Fruit fly (Drosophila melanogaster) whole organism, embryonic: ENCODE results near the gene tst.
A peak's percentile ranks its signal among the peaks of the same experiment; 100 is the strongest.

Source experiments
- Antp ChIP-seq: fragments of 200-800 bp; sonication (Bioruptor generic); optimal IDR thresholded peaks from 3 replicates; lab custom pipeline; 2016; ENCODE audit warnings: missing biosample characterization, missing genetic modification characterization
- CG12299 ChIP-seq: fragments of 200-800 bp; sonication (Bioruptor generic); optimal IDR thresholded peaks from 2 replicates; lab custom pipeline; 2018; ENCODE audit warnings: missing biosample characterization, mild to moderate bottlenecking, missing genetic modification characterization
- CG12659 ChIP-seq: fragments of 200-800 bp; sonication (Bioruptor generic); optimal IDR thresholded peaks from 3 replicates; lab custom pipeline; 2017; ENCODE audit warnings: mild to moderate bottlenecking, missing biosample characterization, missing genetic modification reagents, missing genetic modification characterization
- CG13123 ChIP-seq: fragments of 200-800 bp; sonication (Bioruptor generic); optimal IDR thresholded peaks from 2 replicates; lab custom pipeline; 2016; ENCODE audit warnings: missing biosample characterization, missing genetic modification characterization
- CG13624 ChIP-seq: fragments of 200-800 bp; sonication (Bioruptor generic); optimal IDR thresholded peaks from 2 replicates; lab custom pipeline; 2016; ENCODE audit warnings: missing biosample characterization, missing genetic modification characterization
- CG14710 ChIP-seq: fragments of 200-800 bp; sonication (Bioruptor generic); optimal IDR thresholded peaks from 3 replicates; lab custom pipeline; 2019; ENCODE audit warnings: missing biosample characterization, mild to moderate bottlenecking, missing genetic modification characterization, moderate library complexity
- CG1602 ChIP-seq: fragments of 200-800 bp; sonication (Bioruptor generic); optimal IDR thresholded peaks from 3 replicates; lab custom pipeline; 2016; ENCODE audit warnings: missing biosample characterization, missing genetic modification characterization
- CG16813 ChIP-seq: fragments of 200-800 bp; sonication (Bioruptor generic); IDR thresholded peaks from 3 replicates; pipeline ENCODE4 v1.3.6; 2022; ENCODE audit warnings: missing biosample characterization, missing genetic modification characterization; ENCODE audit not compliant: partially characterized antibody
- CG17328 ChIP-seq: fragments of 200-800 bp; sonication (Bioruptor generic); IDR thresholded peaks from 2 replicates; pipeline ENCODE4 v1.3.6; 2022; ENCODE audit warnings: missing biosample characterization, missing genetic modification characterization
- CG1832 ChIP-seq: fragments of 200-800 bp; sonication (Bioruptor generic); optimal IDR thresholded peaks from 2 replicates; lab custom pipeline; 2017; ENCODE audit warnings: missing biosample characterization, mild to moderate bottlenecking, missing genetic modification characterization, inconsistent platforms
- CG31388 ChIP-seq: fragments of 200-800 bp; sonication (Bioruptor generic); optimal IDR thresholded peaks from 2 replicates; lab custom pipeline; 2016; ENCODE audit warnings: missing biosample characterization, missing genetic modification characterization
- CG4282 ChIP-seq: fragments of 200-800 bp; sonication (Bioruptor generic); optimal IDR thresholded peaks from 2 replicates; lab custom pipeline; 2016; ENCODE audit warnings: missing biosample characterization, missing genetic modification characterization
- CG4360 ChIP-seq: fragments of 200-800 bp; sonication (Bioruptor generic); IDR thresholded peaks from 2 replicates; pipeline ENCODE4 v1.3.6; 2022; ENCODE audit warnings: missing biosample characterization, missing genetic modification characterization
- CG4707 ChIP-seq: fragments of 200-800 bp; sonication (Bioruptor generic); optimal IDR thresholded peaks from 2 replicates; lab custom pipeline; 2018; ENCODE audit warnings: missing biosample characterization, mild to moderate bottlenecking, missing genetic modification characterization, moderate library complexity
- CG6272 ChIP-seq: fragments of 200-800 bp; sonication (Bioruptor generic); IDR thresholded peaks from 2 replicates; pipeline ENCODE4 v1.3.6; 2022; ENCODE audit warnings: missing biosample characterization, missing genetic modification characterization
- CG7556 ChIP-seq: fragments of 200-800 bp; sonication (Bioruptor generic); optimal IDR thresholded peaks from 2 replicates; lab custom pipeline; 2017; ENCODE audit warnings: missing biosample characterization, mild to moderate bottlenecking, missing genetic modification characterization
- CG8478 ChIP-seq: fragments of >200 bp; optimal IDR thresholded peaks from 2 replicates; lab custom pipeline; 2018
- CG9215 ChIP-seq: fragments of 200-800 bp; sonication (Bioruptor generic); IDR thresholded peaks from 2 replicates; pipeline ENCODE4 v1.3.6; 2022; ENCODE audit warnings: missing biosample characterization, missing genetic modification characterization
- Dek ChIP-seq: fragments of 200-800 bp; sonication (Bioruptor generic); optimal IDR thresholded peaks from 3 replicates; lab custom pipeline; 2019; ENCODE audit warnings: missing biosample characterization, mild to moderate bottlenecking, missing genetic modification characterization, moderate library complexity
- Dip2 ChIP-seq: fragments of 200-800 bp; sonication (Bioruptor generic); IDR thresholded peaks from 2 replicates; pipeline ENCODE4 v1.3.6; 2022; ENCODE audit warnings: missing biosample characterization, missing genetic modification characterization
- Dip3 ChIP-seq: fragments of 200-800 bp; sonication (Bioruptor generic); optimal IDR thresholded peaks from 3 replicates; lab custom pipeline; 2016; ENCODE audit warnings: missing biosample characterization, missing genetic modification characterization
- E2f1 ChIP-seq: fragments of 200-800 bp; sonication (Bioruptor generic); IDR thresholded peaks from 2 replicates; pipeline ENCODE4 v1.3.6; 2022; ENCODE audit warnings: missing biosample characterization, missing genetic modification characterization
- E2f2 ChIP-seq: fragments of 200-800 bp; sonication (Bioruptor generic); IDR thresholded peaks from 2 replicates; pipeline ENCODE4 v1.3.6; 2022; ENCODE audit warnings: missing biosample characterization, missing genetic modification characterization
- H2.0 ChIP-seq: fragments of 200-800 bp; sonication (Bioruptor generic); IDR thresholded peaks from 2 replicates; pipeline ENCODE4 v1.3.6; 2022; ENCODE audit warnings: missing biosample characterization, missing genetic modification characterization
- HLH4C ChIP-seq: fragments of 200-800 bp; sonication (Bioruptor generic); IDR thresholded peaks from 3 replicates; pipeline ENCODE4 v1.3.6; 2022; ENCODE audit warnings: missing biosample characterization, missing genetic modification characterization; ENCODE audit not compliant: partially characterized antibody
- HmgZ ChIP-seq: fragments of 200-800 bp; sonication (Bioruptor generic); optimal IDR thresholded peaks from 2 replicates; lab custom pipeline; 2018; ENCODE audit warnings: missing biosample characterization, mild to moderate bottlenecking, missing genetic modification characterization
- Lim3 ChIP-seq: fragments of 200-800 bp; sonication (Bioruptor generic); IDR thresholded peaks from 2 replicates; pipeline ENCODE4 v1.3.6; 2022; ENCODE audit warnings: missing biosample characterization, missing genetic modification characterization
- Six4 ChIP-seq: fragments of 200-800 bp; sonication (Bioruptor generic); optimal IDR thresholded peaks from 2 replicates; lab custom pipeline; 2016; ENCODE audit warnings: missing biosample characterization, missing genetic modification characterization
- Sry-β ChIP-seq: fragments of 200-800 bp; sonication (Bioruptor generic); optimal IDR thresholded peaks from 2 replicates; lab custom pipeline; 2018; ENCODE audit warnings: missing biosample characterization, mild to moderate bottlenecking, missing genetic modification characterization, moderate library complexity
- abd-A ChIP-seq: fragments of 200-800 bp; sonication (Bioruptor generic); optimal IDR thresholded peaks from 3 replicates; lab custom pipeline; 2019; ENCODE audit warnings: missing biosample characterization, mild to moderate bottlenecking, missing genetic modification characterization, moderate library complexity
- bsh ChIP-seq, 2 experiments: fragments of 200-800 bp; sonication (Bioruptor generic); optimal IDR thresholded peaks; 2 replicates each; lab custom pipeline; 2017 to 2018; ENCODE audit warnings: mild to moderate bottlenecking in 2 of 2, missing biosample characterization in 2 of 2, missing genetic modification characterization in 2 of 2, moderate library complexity in 1 of 2
- chm ChIP-seq: fragments of 200-800 bp; sonication (Bioruptor generic); IDR thresholded peaks from 2 replicates; pipeline ENCODE4 v1.3.6; 2022; ENCODE audit warnings: missing biosample characterization, missing genetic modification characterization
- dati ChIP-seq: fragments of 200-800 bp; sonication (Bioruptor generic); IDR thresholded peaks from 2 replicates; pipeline ENCODE4 v1.3.6; 2022; ENCODE audit warnings: missing biosample characterization, missing genetic modification characterization
- exex ChIP-seq: fragments of 200-800 bp; sonication (Bioruptor generic); optimal IDR thresholded peaks from 4 replicates; lab custom pipeline; 2018; ENCODE audit warnings: missing biosample characterization, mild to moderate bottlenecking, missing genetic modification characterization, moderate library complexity
- eyg ChIP-seq: fragments of 200-800 bp; sonication (Bioruptor generic); optimal IDR thresholded peaks from 3 replicates; lab custom pipeline; 2016; ENCODE audit warnings: missing biosample characterization, missing genetic modification characterization
- ftz-f1 ChIP-seq: fragments of 200-800 bp; sonication (Bioruptor generic); optimal IDR thresholded peaks from 2 replicates; lab custom pipeline; 2016; ENCODE audit warnings: missing biosample characterization, missing genetic modification characterization
- grau ChIP-seq: fragments of 200-800 bp; optimal IDR thresholded peaks from 3 replicates; lab custom pipeline; 2019; ENCODE audit warnings: missing biosample characterization, mild to moderate bottlenecking, missing genetic modification characterization, moderate library complexity
- kay ChIP-seq: fragments of 200-800 bp; sonication (Bioruptor generic); optimal IDR thresholded peaks from 2 replicates; lab custom pipeline; 2016; ENCODE audit warnings: missing biosample characterization, missing genetic modification characterization
- ken ChIP-seq: fragments of 200-800 bp; sonication (Bioruptor generic); IDR thresholded peaks from 3 replicates; pipeline ENCODE4 v1.3.6; 2022; ENCODE audit warnings: missing biosample characterization, missing genetic modification characterization
- maf-S ChIP-seq: fragments of 200-800 bp; sonication (Bioruptor generic); optimal IDR thresholded peaks from 2 replicates; lab custom pipeline; 2016; ENCODE audit warnings: missing biosample characterization, missing genetic modification characterization
- nmo ChIP-seq: fragments of 200-800 bp; sonication (Bioruptor generic); optimal IDR thresholded peaks from 2 replicates; lab custom pipeline; 2018; ENCODE audit warnings: missing biosample characterization, mild to moderate bottlenecking, missing genetic modification characterization, moderate library complexity
- nom ChIP-seq: fragments of 200-800 bp; sonication (Bioruptor generic); optimal IDR thresholded peaks from 2 replicates; lab custom pipeline; 2017; ENCODE audit warnings: missing biosample characterization, missing genetic modification characterization, mild to moderate bottlenecking, moderate library complexity, missing genetic modification reagents
- psq ChIP-seq: fragments of 200-800 bp; sonication (Bioruptor generic); optimal IDR thresholded peaks from 2 replicates; lab custom pipeline; 2017; ENCODE audit warnings: missing biosample characterization, missing genetic modification characterization
- pzg ChIP-seq: fragments of 200-800 bp; sonication (Bioruptor generic); optimal IDR thresholded peaks from 3 replicates; lab custom pipeline; 2018; ENCODE audit warnings: missing biosample characterization, mild to moderate bottlenecking, missing genetic modification characterization, moderate library complexity
- rib ChIP-seq: fragments of 200-800 bp; sonication (Bioruptor generic); IDR thresholded peaks from 2 replicates; pipeline ENCODE4 v1.3.6; 2022; ENCODE audit warnings: missing biosample characterization, missing genetic modification characterization
- scrt ChIP-seq: fragments of 200-800 bp; sonication (Bioruptor generic); optimal IDR thresholded peaks from 2 replicates; lab custom pipeline; 2018; ENCODE audit warnings: missing biosample characterization, mild to moderate bottlenecking, missing genetic modification characterization, moderate library complexity
- sim ChIP-seq: fragments of 200-800 bp; sonication (Bioruptor generic); IDR thresholded peaks from 2 replicates; pipeline ENCODE4 v1.3.6; 2022; ENCODE audit warnings: missing biosample characterization, missing genetic modification characterization
- sr ChIP-seq: fragments of 200-800 bp; sonication (Bioruptor generic); IDR thresholded peaks from 3 replicates; pipeline ENCODE4 v1.3.6; 2022; ENCODE audit warnings: missing biosample characterization, missing genetic modification characterization
- tgo ChIP-seq: fragments of 200-800 bp; sonication (Bioruptor generic); IDR thresholded peaks from 3 replicates; pipeline ENCODE4 v1.3.6; 2022; ENCODE audit warnings: missing biosample characterization, missing genetic modification characterization
- vvl ChIP-seq: fragments of 200-800 bp; sonication (Bioruptor generic); IDR thresholded peaks from 2 replicates; pipeline ENCODE4 v1.3.6; 2022; ENCODE audit warnings: missing biosample characterization, missing genetic modification characterization
- zfh2 ChIP-seq: fragments of 200-800 bp; sonication (Bioruptor generic); optimal IDR thresholded peaks from 2 replicates; lab custom pipeline; 2016; ENCODE audit warnings: missing biosample characterization, missing genetic modification characterization

tst gene

dm6 chr3R:23817566-23818202 is 45.0 kb upstream of the tst start (continued):
- no peak for TF ChIP-seq ken (GFP tag; lab: Robert Waterston, UW)
- no peak for TF ChIP-seq CG14710
- TF ChIP-seq bsh (GFP tag; optimal IDR thresholded peaks at IDR 0.05; lab: Kevin White, UChicago) = peak in 1 of 2 experiments; percentile 38
- TF ChIP-seq CG4360 (GFP tag; lab: Robert Waterston, UW) = no peak
- no peak for TF ChIP-seq abd-A
- no peak for TF ChIP-seq Dip3 (GFP tag; lab: Kevin White, UChicago)
- TF ChIP-seq eyg (GFP tag; lab: Kevin White, UChicago) = no peak
- TF ChIP-seq rib (GFP tag; lab: Robert Waterston, UW) = no peak
- TF ChIP-seq HmgZ (tag; lab: Kevin White, UChicago) = peak; percentile 2
- TF ChIP-seq Six4 = peak; percentile 18
- no peak for TF ChIP-seq CG7556
- TF ChIP-seq CG9215 (GFP tag; lab: Robert Waterston, UW) = no peak
- TF ChIP-seq dati (GFP tag; lab: Robert Waterston, UW) = no peak
- 0 out of 2 replicates have a peak, but pooled peaks have one; percentile 50 for TF ChIP-seq vvl (GFP tag; lab: Robert Waterston, UW)
- no peak for TF ChIP-seq HLH4C
- peak; percentile 26; the same call in 1 of the 2 replicates for TF ChIP-seq chm (GFP tag; lab: Robert Waterston, UW)
- TF ChIP-seq CG13624 = no peak
- TF ChIP-seq CG31388 (GFP tag; lab: Kevin White, UChicago) = no peak
- TF ChIP-seq CG16813 = no peak
- TF ChIP-seq exex (tag; lab: Kevin White, UChicago) = no peak
- no peak for TF ChIP-seq CG12299 (tag; lab: Kevin White, UChicago)
- TF ChIP-seq Sry-β = no peak
- TF ChIP-seq maf-S (GFP tag; lab: Kevin White, UChicago) = no peak
- TF ChIP-seq grau (tag; lab: Kevin White, UChicago) = peak; percentile 89
- peak; percentile 36; the same call in 1 of the 2 replicates for TF ChIP-seq E2f2 (GFP tag; lab: Robert Waterston, UW)
- TF ChIP-seq H2.0 (GFP tag; lab: Robert Waterston, UW) = peak; percentile 53
- TF ChIP-seq sr (GFP tag; lab: Robert Waterston, UW) = peak; percentile 50; the same call in 2 of the 3 replicates
- TF ChIP-seq kay = no peak
- no peak for TF ChIP-seq CG4282 (GFP tag; lab: Kevin White, UChicago)
- TF ChIP-seq psq (GFP tag; lab: Kevin White, UChicago) = no peak
- TF ChIP-seq scrt (GFP tag; lab: Kevin White, UChicago) = no peak
- no peak for TF ChIP-seq CG8478 (lab: Kevin White, UChicago)
- no peak for TF ChIP-seq sim (GFP tag; lab: Robert Waterston, UW)
- TF ChIP-seq Lim3 (GFP tag; lab: Robert Waterston, UW) = no peak
- TF ChIP-seq CG6272 (GFP tag; lab: Robert Waterston, UW) = 0 out of 2 replicates have a peak, but pooled peaks have one; percentile 23
- no peak for TF ChIP-seq pzg (GFP tag; lab: Kevin White, UChicago)
- TF ChIP-seq CG17328 (GFP tag; lab: Robert Waterston, UW) = peak; percentile 34; the same call in 1 of the 2 replicates
- TF ChIP-seq Dip2 = no peak
- TF ChIP-seq nmo (GFP tag; lab: Kevin White, UChicago) = no peak
- TF ChIP-seq Dek (tag; lab: Kevin White, UChicago) = no peak
- no peak for TF ChIP-seq CG1602
- no peak for TF ChIP-seq ftz-f1
- no peak for TF ChIP-seq CG12659 (GFP tag; lab: Kevin White, UChicago)
- no peak for TF ChIP-seq CG4707 (GFP tag; lab: Kevin White, UChicago)
- TF ChIP-seq Antp (GFP tag; lab: Kevin White, UChicago) = no peak
- no peak for TF ChIP-seq E2f1 (GFP tag; lab: Robert Waterston, UW)
- TF ChIP-seq nom (GFP tag; lab: Kevin White, UChicago) = no peak
- no peak for TF ChIP-seq CG13123 (GFP tag; lab: Kevin White, UChicago)
- no peak for TF ChIP-seq zfh2 (GFP tag; lab: Kevin White, UChicago)
- TF ChIP-seq CG1832 (GFP tag; lab: Kevin White, UChicago) = no peak
- TF ChIP-seq tgo (GFP tag; lab: Robert Waterston, UW) = no peak
